In the genomic region with DNA sequence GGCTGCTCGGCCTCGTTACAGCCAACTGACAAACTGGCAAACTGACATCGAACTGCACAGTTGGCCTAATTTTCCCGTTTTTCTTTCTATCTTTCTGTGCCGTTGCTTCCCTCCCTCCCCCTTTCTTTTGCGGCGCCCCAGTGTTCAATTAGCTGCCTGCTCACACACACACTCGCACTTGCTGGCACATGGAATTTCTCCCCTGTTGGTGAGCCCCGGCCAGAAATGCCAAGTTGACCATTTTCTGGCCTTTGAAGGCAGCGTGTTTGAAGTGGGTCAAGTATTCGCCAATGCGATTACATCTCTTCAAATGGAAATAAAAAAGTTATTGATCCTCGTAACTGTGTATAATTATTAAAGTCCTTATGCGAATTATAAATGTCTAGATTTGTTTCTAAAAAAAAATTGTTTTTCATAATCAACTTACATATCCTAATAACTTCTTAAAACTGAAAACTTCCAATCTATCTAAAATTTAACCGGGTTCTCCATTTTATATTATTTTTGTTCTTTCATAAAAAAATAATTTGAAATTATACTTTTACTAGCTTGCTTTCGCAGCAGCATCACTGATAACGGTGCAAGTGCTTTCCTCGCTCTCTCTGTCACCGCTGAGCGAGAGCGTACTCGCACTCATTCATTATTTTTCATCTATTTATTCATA, we compare ENCODE assay signal across 1 fruit fly cellular context.
TF ChIP-seq lines count a peak whose summit lies in the region.

No protein-coding gene starts in this region.

TF ChIP-seq in whole organism, embryonic, 481 proteins besides CTCF, POLR2A, EP300 and RAD21 (continued from another document and continues in another):
- TF ChIP-seq D (optimal IDR thresholded peaks at IDR 0.05; lab: Kevin White, UChicago) (no peak), D (GFP tag; optimal IDR thresholded peaks at IDR 0.05; lab: Kevin White, UChicago) (peak; percentile 55), cato (GFP tag; optimal IDR thresholded peaks at IDR 0.05; lab: Kevin White, UChicago; ENCODE audit: borderline replicate concordance) (peak; percentile 9), CG12744 (GFP tag; optimal IDR thresholded peaks at IDR 0.05; lab: Kevin White, UChicago) (no peak), hth (optimal IDR thresholded peaks at IDR 0.05; lab: Kevin White, UChicago) (no peak), gsb-n (tag; optimal IDR thresholded peaks at IDR 0.05; lab: Kevin White, UChicago) (peak; percentile 30), CG18599 (GFP tag; optimal IDR thresholded peaks at IDR 0.05; lab: Kevin White, UChicago) (peak; percentile 33), jumu (GFP tag; optimal IDR thresholded peaks at IDR 0.05; lab: Kevin White, UChicago) (no peak), phol (tag; optimal IDR thresholded peaks at IDR 0.05; lab: Kevin White, UChicago) (peak; percentile 71), nerfin-1 (tag; optimal IDR thresholded peaks at IDR 0.05; lab: Kevin White, UChicago) (peak; percentile 38), Rx (GFP tag; IDR thresholded peaks at IDR 0.05; lab: Robert Waterston, UW) (no peak), ATbp (GFP tag; optimal IDR thresholded peaks at IDR 0.05; lab: Kevin White, UChicago) (peak; percentile 46), CG14965 (GFP tag; optimal IDR thresholded peaks at IDR 0.05; lab: Kevin White, UChicago; ENCODE audit: borderline replicate concordance) (no peak), odd (GFP tag; optimal IDR thresholded peaks at IDR 0.05; lab: Kevin White, UChicago) (peak; percentile 53), CG3281 (GFP tag; optimal IDR thresholded peaks at IDR 0.05; lab: Kevin White, UChicago) (peak; percentile 32), mirr (GFP tag; optimal IDR thresholded peaks at IDR 0.05; lab: Kevin White, UChicago) (no peak), Ets65A (GFP tag; lab: Kevin White, UChicago) (peak; percentile 49), Dp (GFP tag; optimal IDR thresholded peaks at IDR 0.05; lab: Kevin White, UChicago) (no peak), eyg (GFP tag; optimal IDR thresholded peaks at IDR 0.05; lab: Kevin White, UChicago) (no peak), fd96Cb (tag; optimal IDR thresholded peaks at IDR 0.05; lab: Kevin White, UChicago) (peak; percentile 40), CG10462 (GFP tag; optimal IDR thresholded peaks at IDR 0.05; lab: Kevin White, UChicago) (peak; percentile 44), CG4282 (GFP tag; optimal IDR thresholded peaks at IDR 0.05; lab: Kevin White, UChicago) (no peak), CG9437 (GFP tag; optimal IDR thresholded peaks at IDR 0.05; lab: Kevin White, UChicago) (peak; percentile 61), org-1 (GFP tag; optimal IDR thresholded peaks at IDR 0.05; lab: Kevin White, UChicago) (peak; percentile 40), Fer1 (GFP tag; optimal IDR thresholded peaks at IDR 0.05; lab: Kevin White, UChicago) (peak; percentile 23), Awh (GFP tag; IDR thresholded peaks at IDR 0.05; lab: Robert Waterston, UW) (peak; percentile 23; the same call in 1 of the 2 replicates), lov (optimal IDR thresholded peaks at IDR 0.05; lab: Kevin White, UChicago) (no peak), lov (GFP tag; IDR thresholded peaks at IDR 0.05; lab: Robert Waterston, UW) (0 out of 3 replicates have a peak, but pooled peaks have one; percentile 53), CG2875 (GFP tag; optimal IDR thresholded peaks at IDR 0.05; lab: Kevin White, UChicago) (peak; percentile 48), CG1233 (GFP tag; optimal IDR thresholded peaks at IDR 0.05; lab: Kevin White, UChicago) (peak; percentile 34), ci (GFP tag; IDR thresholded peaks at IDR 0.05; lab: Robert Waterston, UW) (no peak), HmgZ (tag; optimal IDR thresholded peaks at IDR 0.05; lab: Kevin White, UChicago) (no peak), fd64A (GFP tag; optimal IDR thresholded peaks at IDR 0.05; lab: Kevin White, UChicago) (no peak), Ravus (GFP tag; IDR thresholded peaks at IDR 0.05; lab: Robert Waterston, UW) (no peak), CG1602 (GFP tag; optimal IDR thresholded peaks at IDR 0.05; lab: Kevin White, UChicago) (no peak), CG12104 (GFP tag; optimal IDR thresholded peaks at IDR 0.05; lab: Kevin White, UChicago) (peak; percentile 13), CG33557 (GFP tag; optimal IDR thresholded peaks at IDR 0.05; lab: Kevin White, UChicago) (peak; percentile 17), CG7357 (GFP tag; IDR thresholded peaks at IDR 0.05; lab: Robert Waterston, UW) (no peak), lola (GFP tag; optimal IDR thresholded peaks at IDR 0.05; lab: Kevin White, UChicago) (peak in 1 of 3 experiments; percentile 68), CG10431 (GFP tag; optimal IDR thresholded peaks at IDR 0.05; lab: Kevin White, UChicago) (peak; percentile 27), Doc3 (GFP tag; IDR thresholded peaks at IDR 0.05; lab: Robert Waterston, UW; ENCODE audit: partially characterized antibody) (no peak), CG15601 (tag; optimal IDR thresholded peaks at IDR 0.05; lab: Kevin White, UChicago) (peak; percentile 20), tio (GFP tag; optimal IDR thresholded peaks at IDR 0.05; lab: Kevin White, UChicago) (no peak), TFAM (GFP tag; optimal IDR thresholded peaks at IDR 0.05; lab: Kevin White, UChicago) (no peak), CG10959 (GFP tag; IDR thresholded peaks at IDR 0.05; lab: Robert Waterston, UW) (no peak), Hmr (GFP tag; optimal IDR thresholded peaks at IDR 0.05; lab: Kevin White, UChicago) (peak; percentile 35), CG4424 (GFP tag; optimal IDR thresholded peaks at IDR 0.05; lab: Kevin White, UChicago) (peak; percentile 72), Bteb2 (GFP tag; optimal IDR thresholded peaks at IDR 0.05; lab: Kevin White, UChicago) (peak; percentile 40), fd3F (GFP tag; optimal IDR thresholded peaks at IDR 0.05; lab: Kevin White, UChicago) (no peak), danr (GFP tag; IDR thresholded peaks at IDR 0.05; lab: Robert Waterston, UW) (no peak), crol (GFP tag; IDR thresholded peaks at IDR 0.05; lab: Robert Waterston, UW) (peak; percentile 66), CG7271 (tag; optimal IDR thresholded peaks at IDR 0.05; lab: Kevin White, UChicago) (no peak), psq (GFP tag; optimal IDR thresholded peaks at IDR 0.05; lab: Kevin White, UChicago) (no peak), CG31441 (GFP tag; IDR thresholded peaks at IDR 0.05; lab: Robert Waterston, UW) (no peak), sqz (GFP tag; optimal IDR thresholded peaks at IDR 0.05; lab: Kevin White, UChicago) (no peak), kah (GFP tag; optimal IDR thresholded peaks at IDR 0.05; lab: Kevin White, UChicago) (no peak), CG32767 (GFP tag; IDR thresholded peaks at IDR 0.05; lab: Robert Waterston, UW) (no peak), Oli (tag; optimal IDR thresholded peaks at IDR 0.05; lab: Kevin White, UChicago) (peak; percentile 57), Jarid2 (GFP tag; optimal IDR thresholded peaks at IDR 0.05; lab: Kevin White, UChicago) (no peak), emc (GFP tag; optimal IDR thresholded peaks at IDR 0.05; lab: Kevin White, UChicago) (no peak), knrl (GFP tag; IDR thresholded peaks at IDR 0.05; lab: Robert Waterston, UW; ENCODE audit: partially characterized antibody) (no peak), CG9609 (GFP tag; optimal IDR thresholded peaks at IDR 0.05; lab: Kevin White, UChicago) (peak; percentile 3), CG1024 (GFP tag; IDR thresholded peaks at IDR 0.05; lab: Robert Waterston, UW) (no peak), Dfd (GFP tag; optimal IDR thresholded peaks at IDR 0.05; lab: Kevin White, UChicago) (no peak), HLH4C (GFP tag; IDR thresholded peaks at IDR 0.05; lab: Robert Waterston, UW; ENCODE audit: partially characterized antibody) (no peak), CG7963 (GFP tag; IDR thresholded peaks at IDR 0.05; lab: Robert Waterston, UW; ENCODE audit: partially characterized antibody) (no peak), CG13296 (GFP tag; optimal IDR thresholded peaks at IDR 0.05; lab: Kevin White, UChicago) (peak; percentile 3), Chrac-16 (GFP tag; optimal IDR thresholded peaks at IDR 0.05; lab: Kevin White, UChicago) (peak; percentile 31), h (optimal IDR thresholded peaks at IDR 0.05; lab: Kevin White, UChicago) (no peak), CG18262 (tag; optimal IDR thresholded peaks at IDR 0.05; lab: Kevin White, UChicago) (peak; percentile 85), HHEX (GFP tag; optimal IDR thresholded peaks at IDR 0.05; lab: Kevin White, UChicago) (peak; percentile 55), mld (GFP tag; IDR thresholded peaks at IDR 0.05; lab: Robert Waterston, UW; ENCODE audit: partially characterized antibody) (no peak), CG4360 (GFP tag; IDR thresholded peaks at IDR 0.05; lab: Robert Waterston, UW) (no peak), fd102C (GFP tag; optimal IDR thresholded peaks at IDR 0.05; lab: Kevin White, UChicago) (no peak), Dip3 (GFP tag; optimal IDR thresholded peaks at IDR 0.05; lab: Kevin White, UChicago) (peak; percentile 1), Opbp (GFP tag; IDR thresholded peaks at IDR 0.05; lab: Robert Waterston, UW; ENCODE audit: partially characterized antibody) (no peak), slbo (GFP tag; IDR thresholded peaks at IDR 0.05; lab: Robert Waterston, UW) (no peak), vvl (GFP tag; IDR thresholded peaks at IDR 0.05; lab: Robert Waterston, UW) (no peak), ap (GFP tag; IDR thresholded peaks at IDR 0.05; lab: Robert Waterston, UW) (no peak), Hr51 (GFP tag; optimal IDR thresholded peaks at IDR 0.05; lab: Kevin White, UChicago) (peak in 1 of 2 experiments; percentile 51), dm (GFP tag; optimal IDR thresholded peaks at IDR 0.05; lab: Kevin White, UChicago) (peak; percentile 22), nom (GFP tag; optimal IDR thresholded peaks at IDR 0.05; lab: Kevin White, UChicago) (no peak), Eip74EF (GFP tag; optimal IDR thresholded peaks at IDR 0.05; lab: Kevin White, UChicago) (peak in 1 of 2 experiments; percentile 25), BEAF-32 (GFP tag; optimal IDR thresholded peaks at IDR 0.05; lab: Kevin White, UChicago) (no peak), NC2α (GFP tag; optimal IDR thresholded peaks at IDR 0.05; lab: Kevin White, UChicago) (no peak), CG3847 (GFP tag; IDR thresholded peaks at IDR 0.05; lab: Robert Waterston, UW) (0 out of 2 replicates have a peak, but pooled peaks have one; percentile 20), ewg (GFP tag; optimal IDR thresholded peaks at IDR 0.05; lab: Kevin White, UChicago) (peak; percentile 16), CG15011 (GFP tag; optimal IDR thresholded peaks at IDR 0.05; lab: Kevin White, UChicago) (no peak), CG4328 (GFP tag; optimal IDR thresholded peaks at IDR 0.05; lab: Kevin White, UChicago) (no peak), mam (GFP tag; optimal IDR thresholded peaks at IDR 0.05; lab: Kevin White, UChicago) (peak; percentile 4), CG9727 (GFP tag; optimal IDR thresholded peaks at IDR 0.05; lab: Kevin White, UChicago) (peak; percentile 64), gem (tag; optimal IDR thresholded peaks at IDR 0.05; lab: Kevin White, UChicago) (peak; percentile 72), CG6683 (GFP tag; optimal IDR thresholded peaks at IDR 0.05; lab: Kevin White, UChicago) (no peak), CG31365 (tag; optimal IDR thresholded peaks at IDR 0.05; lab: Kevin White, UChicago) (no peak), CG17186 (GFP tag; optimal IDR thresholded peaks at IDR 0.05; lab: Kevin White, UChicago) (no peak), CG31388 (GFP tag; optimal IDR thresholded peaks at IDR 0.05; lab: Kevin White, UChicago) (no peak), cad (GFP tag; optimal IDR thresholded peaks at IDR 0.05; lab: Kevin White, UChicago) (no peak), her (GFP tag; optimal IDR thresholded peaks at IDR 0.05; lab: Kevin White, UChicago) (no peak), dpn (GFP tag; optimal IDR thresholded peaks at IDR 0.05; lab: Kevin White, UChicago) (peak in 1 of 2 experiments; percentile 29), PHDP (tag; optimal IDR thresholded peaks at IDR 0.05; lab: Kevin White, UChicago) (peak; percentile 22), CG6854 (GFP tag; optimal IDR thresholded peaks at IDR 0.05; lab: Kevin White, UChicago) (no peak), CG14050 (GFP tag; IDR thresholded peaks at IDR 0.05; lab: Robert Waterston, UW) (no peak), bbx (GFP tag; IDR thresholded peaks at IDR 0.05; lab: Robert Waterston, UW; ENCODE audit: partially characterized antibody) (no peak), CG8359 (GFP tag; optimal IDR thresholded peaks at IDR 0.05; lab: Kevin White, UChicago; ENCODE audit: borderline replicate concordance) (no peak), so (GFP tag; IDR thresholded peaks at IDR 0.05; lab: Robert Waterston, UW) (0 out of 3 replicates have a peak, but pooled peaks have one; percentile 19), CG14667 (GFP tag; IDR thresholded peaks at IDR 0.05; lab: Robert Waterston, UW) (no peak), dan (GFP tag; IDR thresholded peaks at IDR 0.05; lab: Robert Waterston, UW) (no peak), Trl (optimal IDR thresholded peaks at IDR 0.05; lab: Kevin White, UChicago) (peak; percentile 4 to 45), Trl (GFP tag; optimal IDR thresholded peaks at IDR 0.05; lab: Kevin White, UChicago) (no peak), pfk (GFP tag; optimal IDR thresholded peaks at IDR 0.05; lab: Kevin White, UChicago) (no peak), ftz-f1 (GFP tag; optimal IDR thresholded peaks at IDR 0.05; lab: Kevin White, UChicago) (no peak), otp (GFP tag; IDR thresholded peaks at IDR 0.05; lab: Robert Waterston, UW) (0 out of 3 replicates have a peak, but pooled peaks have one; percentile 20), tll (GFP tag; optimal IDR thresholded peaks at IDR 0.05; lab: Kevin White, UChicago) (no peak), zf30C (GFP tag; optimal IDR thresholded peaks at IDR 0.05; lab: Kevin White, UChicago) (no peak), pnt (GFP tag; optimal IDR thresholded peaks at IDR 0.05; lab: Kevin White, UChicago) (no peak), CG11560 (tag; IDR thresholded peaks at IDR 0.05; lab: Robert Waterston, UW) (no peak), pum (GFP tag; optimal IDR thresholded peaks at IDR 0.05; lab: Kevin White, UChicago) (no peak), CG1603 (tag; optimal IDR thresholded peaks at IDR 0.05; lab: Kevin White, UChicago) (no peak), CG10209 (GFP tag; optimal IDR thresholded peaks at IDR 0.05; lab: Kevin White, UChicago) (peak; percentile 38), CG12071 (GFP tag; optimal IDR thresholded peaks at IDR 0.05; lab: Kevin White, UChicago) (no peak), NC2β (GFP tag; optimal IDR thresholded peaks at IDR 0.05; lab: Kevin White, UChicago) (no peak), MTF-1 (GFP tag; optimal IDR thresholded peaks at IDR 0.05; lab: Kevin White, UChicago; ENCODE audit: borderline replicate concordance) (no peak), Atf3 (GFP tag; optimal IDR thresholded peaks at IDR 0.05; lab: Kevin White, UChicago) (no peak), ase (GFP tag; IDR thresholded peaks at IDR 0.05; lab: Robert Waterston, UW) (no peak), pb (GFP tag; optimal IDR thresholded peaks at IDR 0.05; lab: Kevin White, UChicago) (no peak), HLHmδ (GFP tag; optimal IDR thresholded peaks at IDR 0.05; lab: Kevin White, UChicago) (no peak)
